Worm (Caenorhabditis elegans): ENCODE results near the gene Y82E9BR.6.

- TF ChIP-seq lin-15B (tag; optimal IDR thresholded peaks at IDR 0.05) (no peak), nhr-20 (tag; optimal IDR thresholded peaks at IDR 0.05) (no peak), ama-1 (optimal IDR thresholded peaks at IDR 0.05) (no peak), ztf-4 (tag; optimal IDR thresholded peaks at IDR 0.05) (no peak), lin-35 (GFP tag; optimal IDR thresholded peaks at IDR 0.05) (no peak), irx-1 (tag; optimal IDR thresholded peaks at IDR 0.05) (no peak), nhr-76 (tag; optimal IDR thresholded peaks at IDR 0.05) (no peak), lin-39 (tag; optimal IDR thresholded peaks at IDR 0.05) (no peak), elt-3 (tag; optimal IDR thresholded peaks at IDR 0.05) (no peak)
Observed at ce11 chrIII:1340240-1340639, 40.8 kb upstream of the Y82E9BR.6 start, which contains the start of gene fbxa-5.
